In genomic region chrIII:8873990-8874668, ce11 we compare ENCODE assay signal across 2 worm cellular contexts.
TF ChIP-seq lines count a peak whose summit lies in the region.

No protein-coding gene starts in this region.

TF ChIP-seq in whole organism, L4 larva, 104 proteins besides CTCF, POLR2A, EP300 and RAD21 (continued from another document):
- no peak for TF ChIP-seq ZK546.5 (tag; optimal IDR thresholded peaks at IDR 0.05; lab: Kevin White, UChicago)
- no peak for TF ChIP-seq sdz-12 (GFP tag; optimal IDR thresholded peaks at IDR 0.05; lab: Kevin White, UChicago)
- TF ChIP-seq lir-3 (tag; optimal IDR thresholded peaks at IDR 0.05; lab: Kevin White, UChicago): no peak
- peak; percentile 36 for TF ChIP-seq nhr-48 (tag; optimal IDR thresholded peaks at IDR 0.05; lab: Kevin White, UChicago)
- peak; percentile 93 for TF ChIP-seq mep-1 (tag; optimal IDR thresholded peaks at IDR 0.05; lab: Kevin White, UChicago)
- TF ChIP-seq nhr-25 (tag; optimal IDR thresholded peaks at IDR 0.05; lab: Kevin White, UChicago; ENCODE audit: borderline replicate concordance, insufficient read depth): peak; percentile 12
- TF ChIP-seq ceh-20 (GFP tag; IDR thresholded peaks at IDR 0.05; lab: Robert Waterston, UW): peak; percentile 63; the same call in 1 of the 2 replicates
- TF ChIP-seq ceh-62 (tag; optimal IDR thresholded peaks at IDR 0.05; lab: Kevin White, UChicago): no peak
- peak; percentile 23 for TF ChIP-seq gei-8 (GFP tag; optimal IDR thresholded peaks at IDR 0.05; lab: Kevin White, UChicago)
- TF ChIP-seq aha-1 (tag; lab: Kevin White, UChicago): peak; percentile 98
- TF ChIP-seq unc-130 (GFP tag; optimal IDR thresholded peaks at IDR 0.05; lab: Kevin White, UChicago): no peak
- TF ChIP-seq dpl-1 (GFP tag; optimal IDR thresholded peaks at IDR 0.05; lab: Kevin White, UChicago): peak; percentile 26
- no peak for TF ChIP-seq daf-8 (GFP tag; IDR thresholded peaks at IDR 0.05; lab: Robert Waterston, UW)
- no peak for TF ChIP-seq nhr-10 (tag; optimal IDR thresholded peaks at IDR 0.05; lab: Kevin White, UChicago)
- TF ChIP-seq hif-1 (tag; optimal IDR thresholded peaks at IDR 0.05; lab: Kevin White, UChicago): peak in 1 of 2 experiments; percentile 55
- TF ChIP-seq ceh-82 (tag; optimal IDR thresholded peaks at IDR 0.05; lab: Kevin White, UChicago): no peak
- no peak for TF ChIP-seq daf-19 (GFP tag; conservative IDR thresholded peaks at IDR 0.05; lab: Robert Waterston, UW)
- TF ChIP-seq Y75B8A.6 (GFP tag; IDR thresholded peaks at IDR 0.05; lab: Robert Waterston, UW): no peak
- TF ChIP-seq dmd-9 (GFP tag; IDR thresholded peaks at IDR 0.05; lab: Robert Waterston, UW): no peak
- TF ChIP-seq fos-1 (tag; optimal IDR thresholded peaks at IDR 0.05; lab: Kevin White, UChicago): no peak
- TF ChIP-seq lsy-2 (tag; optimal IDR thresholded peaks at IDR 0.05; lab: Kevin White, UChicago): peak; percentile 82 to 88
- TF ChIP-seq Y105C5A.15 (GFP tag; IDR thresholded peaks at IDR 0.05; lab: Robert Waterston, UW): no peak
- peak; percentile 94 for TF ChIP-seq ama-1 (optimal IDR thresholded peaks at IDR 0.05; lab: Kevin White, UChicago)
- peak; percentile 31 for TF ChIP-seq zfp-2 (tag; optimal IDR thresholded peaks at IDR 0.05; lab: Kevin White, UChicago)
- no peak for TF ChIP-seq D1046.2 (GFP tag; IDR thresholded peaks at IDR 0.05; lab: Robert Waterston, UW)
- no peak for TF ChIP-seq zip-11 (GFP tag; IDR thresholded peaks at IDR 0.05; lab: Robert Waterston, UW)
- no peak for TF ChIP-seq lin-1 (GFP tag; IDR thresholded peaks at IDR 0.05; lab: Robert Waterston, UW)
- TF ChIP-seq F49E8.2 (tag; optimal IDR thresholded peaks at IDR 0.05; lab: Kevin White, UChicago; ENCODE audit: borderline replicate concordance): no peak
- no peak for TF ChIP-seq T20F7.1 (GFP tag; optimal IDR thresholded peaks at IDR 0.05; lab: Kevin White, UChicago)
- no peak for TF ChIP-seq Y48G9A.11 (GFP tag; IDR thresholded peaks at IDR 0.05; lab: Robert Waterston, UW)
- TF ChIP-seq duxl-1 (tag; optimal IDR thresholded peaks at IDR 0.05; lab: Kevin White, UChicago; ENCODE audit: poor library complexity): no peak
- TF ChIP-seq pqm-1 (tag; optimal IDR thresholded peaks at IDR 0.05; lab: Kevin White, UChicago): no peak
- TF ChIP-seq F26F4.8 (GFP tag; conservative IDR thresholded peaks at IDR 0.05; lab: Robert Waterston, UW): no peak
- peak; percentile 36; the same call in 1 of the 2 replicates for TF ChIP-seq T26A8.4 (GFP tag; IDR thresholded peaks at IDR 0.05; lab: Robert Waterston, UW)
- TF ChIP-seq rbr-2 (tag; optimal IDR thresholded peaks at IDR 0.05; lab: Kevin White, UChicago): peak; percentile 87
- TF ChIP-seq ces-1 (GFP tag; optimal IDR thresholded peaks at IDR 0.05; lab: Kevin White, UChicago): no peak
- no peak for TF ChIP-seq pha-4 (GFP tag; IDR thresholded peaks at IDR 0.05; lab: Robert Waterston, UW)
- no peak for TF ChIP-seq pha-4 (tag; optimal IDR thresholded peaks at IDR 0.05; lab: Kevin White, UChicago)
- peak; percentile 82 for TF ChIP-seq hlh-11 (tag; optimal IDR thresholded peaks at IDR 0.05; lab: Kevin White, UChicago)
- no peak for TF ChIP-seq aly-2 (tag; optimal IDR thresholded peaks at IDR 0.05; lab: Kevin White, UChicago)
- no peak for TF ChIP-seq snpc-4 (tag; optimal IDR thresholded peaks at IDR 0.05; lab: Kevin White, UChicago)
- TF ChIP-seq madf-9 (GFP tag; conservative IDR thresholded peaks at IDR 0.05; lab: Robert Waterston, UW): no peak
- no peak for TF ChIP-seq mxl-2 (GFP tag; conservative IDR thresholded peaks at IDR 0.05; lab: Robert Waterston, UW)
- TF ChIP-seq ctbp-1 (GFP tag; IDR thresholded peaks at IDR 0.05; lab: Robert Waterston, UW): peak; percentile 89; the same call in 1 of the 2 replicates
- peak; percentile 86 for TF ChIP-seq hmg-1.1 (GFP tag; IDR thresholded peaks at IDR 0.05; lab: Robert Waterston, UW)
TF ChIP-seq in whole organism, L4 larva: peak in this region for 38.

TF ChIP-seq in whole organism, late embryonic, 69 proteins besides CTCF, POLR2A, EP300 and RAD21 (continued from another document):
- TF ChIP-seq ahr-1 (tag; optimal IDR thresholded peaks at IDR 0.05; lab: Kevin White, UChicago) (no peak), pros-1 (tag; optimal IDR thresholded peaks at IDR 0.05; lab: Kevin White, UChicago) (peak; percentile 85)
